Worm (Caenorhabditis elegans) whole organism, L3 larva: ENCODE measurements around the gene T26C11.8.

Source experiments
- fos-1 ChIP-seq: fragments of 150-350 bp; optimal IDR thresholded peaks from 2 replicates; lab custom pipeline; 2014; ENCODE audit warnings: missing biosample characterization, missing genetic modification characterization
- lin-39 ChIP-seq: fragments of 150-350 bp; optimal IDR thresholded peaks from 2 replicates; lab custom pipeline; 2018; ENCODE audit warnings: missing biosample characterization, missing genetic modification reagents, missing genetic modification characterization
- nhr-23 ChIP-seq: fragments of 150-350 bp; optimal IDR thresholded peaks from 2 replicates; lab custom pipeline; 2014; ENCODE audit warnings: missing biosample characterization, missing genetic modification reagents, missing genetic modification characterization
- skn-1 ChIP-seq: fragments of 150-350 bp; optimal IDR thresholded peaks from 2 replicates; lab custom pipeline; 2014; ENCODE audit warnings: missing biosample characterization, missing genetic modification characterization
- snpc-4 ChIP-seq: fragments of 150-350 bp; optimal IDR thresholded peaks from 2 replicates; lab custom pipeline; 2014; ENCODE audit warnings: missing biosample characterization, missing genetic modification characterization

DNA sequence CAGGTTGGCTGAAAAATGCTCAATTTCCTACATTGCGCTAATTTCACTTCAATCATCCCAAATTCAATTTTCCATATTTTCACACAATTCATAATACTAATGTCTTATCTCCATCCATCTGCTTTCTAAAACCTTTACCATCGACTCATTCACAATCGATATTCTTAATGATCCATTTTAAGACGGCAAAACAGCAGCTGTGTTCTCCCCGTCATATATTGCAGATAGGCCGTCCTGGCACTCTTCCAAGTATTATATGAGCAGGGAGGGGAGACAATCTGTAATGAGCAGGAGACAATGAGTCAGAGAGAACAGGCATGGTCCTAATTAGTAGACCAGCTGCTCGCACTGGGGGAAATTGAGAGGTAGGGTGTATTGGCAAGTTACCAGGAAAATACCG is 2.7 kb upstream of the T26C11.8 start:
- TF ChIP-seq snpc-4 (tag; lab: Kevin White, UChicago) (no peak), lin-39 (tag; lab: Kevin White, UChicago) (no peak), nhr-23 (no peak), skn-1 (no peak), fos-1 (no peak)
